Worm (Caenorhabditis elegans): ENCODE results near the gene nhr-54.

Gene nhr-54

ce11 chrV:16539666-16540065, 33.9 kb upstream of the nhr-54 start:
- TF ChIP-seq F37B4.10 (GFP tag; IDR thresholded peaks at IDR 0.05) (no peak), hsf-1 (GFP tag; IDR thresholded peaks at IDR 0.05) (no peak), nhr-179 (tag; optimal IDR thresholded peaks at IDR 0.05) (no peak)

- TF ChIP-seq nfyb-1 (GFP tag; IDR thresholded peaks at IDR 0.05) (peak; percentile 74), attf-3 (GFP tag; conservative IDR thresholded peaks at IDR 0.05) (no peak; the same call in 1 of the 2 replicates), ztf-18 (tag; optimal IDR thresholded peaks at IDR 0.05) (peak; percentile 46), ceh-27 (GFP tag; optimal IDR thresholded peaks at IDR 0.05) (peak; percentile 8), lsl-1 (GFP tag; optimal IDR thresholded peaks at IDR 0.05) (peak; percentile 82), ztf-28 (GFP tag; IDR thresholded peaks at IDR 0.05) (peak; percentile 41; the same call in 1 of the 2 replicates), T26A5.8 (tag; optimal IDR thresholded peaks at IDR 0.05) (no peak), K12H6.12 (tag; optimal IDR thresholded peaks at IDR 0.05) (peak; percentile 31), sea-2 (GFP tag; IDR thresholded peaks at IDR 0.05) (0 out of 2 replicates have a peak, but pooled peaks have one; percentile 32), cebp-2 (GFP tag; IDR thresholded peaks at IDR 0.05) (no peak), ceh-100 (GFP tag; IDR thresholded peaks at IDR 0.05) (peak; percentile 54; the same call in 1 of the 2 replicates), dox-1 (GFP tag; IDR thresholded peaks at IDR 0.05) (peak; percentile 93), hmg-1.2 (GFP tag; IDR thresholded peaks at IDR 0.05) (peak; percentile 81), madf-8 (GFP tag; conservative IDR thresholded peaks at IDR 0.05) (peak; percentile 40), B0336.3 (GFP tag; IDR thresholded peaks at IDR 0.05) (peak; percentile 63; the same call in 1 of the 2 replicates), C17E4.6 (GFP tag; IDR thresholded peaks at IDR 0.05) (no peak), egl-18 (GFP tag; IDR thresholded peaks at IDR 0.05) (no peak), madf-10 (tag; optimal IDR thresholded peaks at IDR 0.05) (no peak), efl-1 (GFP tag; optimal IDR thresholded peaks at IDR 0.05) (peak; percentile 66), D2030.7 (GFP tag; IDR thresholded peaks at IDR 0.05) (peak; percentile 67; the same call in 1 of the 2 replicates), F49E8.2 (tag; optimal IDR thresholded peaks at IDR 0.05; ENCODE audit: insufficient read depth) (peak; percentile 33), xnd-1 (tag; optimal IDR thresholded peaks at IDR 0.05) (peak; percentile 38), akir-1 (GFP tag; optimal IDR thresholded peaks at IDR 0.05) (no peak), K11D2.4 (GFP tag; IDR thresholded peaks at IDR 0.05) (peak; percentile 39; the same call in 1 of the 2 replicates), mcd-1 (GFP tag; IDR thresholded peaks at IDR 0.05) (peak; percentile 85), madf-3 (GFP tag; IDR thresholded peaks at IDR 0.05) (0 out of 2 replicates have a peak, but pooled peaks have one; percentile 17), Y95B8A.8 (GFP tag; IDR thresholded peaks at IDR 0.05) (no peak), snpc-1.1 (tag; optimal IDR thresholded peaks at IDR 0.05; ENCODE audit: insufficient read depth) (no peak), tlf-1 (GFP tag; optimal IDR thresholded peaks at IDR 0.05) (peak; percentile 31), lir-1 (GFP tag; conservative IDR thresholded peaks at IDR 0.05) (peak; percentile 28; the same call in 1 of the 2 replicates), gei-17 (GFP tag; optimal IDR thresholded peaks at IDR 0.05) (no peak), lsy-27 (tag; optimal IDR thresholded peaks at IDR 0.05; ENCODE audit: borderline replicate concordance, insufficient read depth) (no peak), unc-130 (GFP tag; optimal IDR thresholded peaks at IDR 0.05) (peak; percentile 26), Y67H2A.10 (GFP tag; conservative IDR thresholded peaks at IDR 0.05) (no peak), snpc-4 (GFP tag; optimal IDR thresholded peaks at IDR 0.05) (no peak), snpc-4 (tag; optimal IDR thresholded peaks at IDR 0.05) (peak in 2 of 4 experiments; percentile 52 to 73), aptf-2 (GFP tag; conservative IDR thresholded peaks at IDR 0.05) (0 out of 2 replicates have a peak, but pooled peaks have one; percentile 5), madf-6 (GFP tag; IDR thresholded peaks at IDR 0.05) (no peak; the same call in none of the 2 replicates), rcor-1 (GFP tag; IDR thresholded peaks at IDR 0.05) (0 out of 2 replicates have a peak, but pooled peaks have one; percentile 15), hsf-1 (GFP tag; IDR thresholded peaks at IDR 0.05) (peak; percentile 61), ztf-6 (GFP tag; IDR thresholded peaks at IDR 0.05) (0 out of 2 replicates have a peak, but pooled peaks have one; percentile 11), nhr-27 (tag; optimal IDR thresholded peaks at IDR 0.05) (no peak), athp-1 (tag; optimal IDR thresholded peaks at IDR 0.05) (peak; percentile 9)
Observed at ce11 chrV:16537908-16538446, 32.2 kb upstream of the nhr-54 start, which contains the start of gene Y32B12B.2. Gene Y32B12B.2, plus strand, starts transcription at chrV:16538396.
